Worm (Caenorhabditis elegans) whole organism, midembryonic: ENCODE measurements around the gene F27E5.7.
A peak's percentile ranks its signal among the peaks of the same experiment; 100 is the strongest.

Source experiments
- T22C8.4 ChIP-seq: fragments of 200-800 bp; sonication (Bioruptor generic); IDR thresholded peaks from 2 replicates; pipeline ENCODE4 v1.3.6; 2022; ENCODE audit warnings: missing genetic modification characterization, missing compliant biosample characterization
- cog-1 ChIP-seq: sonication (generic microtip); optimal IDR thresholded peaks from 2 replicates; lab custom pipeline; 2016; ENCODE audit warnings: missing genetic modification characterization, missing compliant biosample characterization
- flt-1 ChIP-seq: fragments of 200-800 bp; sonication (Bioruptor generic); IDR thresholded peaks from 2 replicates; pipeline ENCODE4 v1.3.6; 2022; ENCODE audit warnings: missing genetic modification characterization, missing compliant biosample characterization
- klf-2 ChIP-seq: fragments of 200-800 bp; sonication (Bioruptor generic); conservative IDR thresholded peaks from 2 replicates; pipeline ENCODE4 v1.3.6; 2022; ENCODE audit warnings: missing genetic modification reagents, missing genetic modification characterization, missing compliant biosample characterization
- med-1 ChIP-seq: sonication (generic microtip); optimal IDR thresholded peaks from 2 replicates; lab custom pipeline; 2017; ENCODE audit warnings: missing genetic modification characterization, mild to moderate bottlenecking, missing compliant biosample characterization, antibody characterized with exemption, missing genetic modification reagents; ENCODE audit not compliant: insufficient read depth
- ref-1 ChIP-seq: fragments of 200-800 bp; sonication (Bioruptor generic); conservative IDR thresholded peaks from 2 replicates; pipeline ENCODE4 v1.3.6; 2022; ENCODE audit warnings: missing genetic modification reagents, missing genetic modification characterization, missing compliant biosample characterization
- tab-1 ChIP-seq: fragments of 200-800 bp; sonication (Bioruptor generic); IDR thresholded peaks from 2 replicates; pipeline ENCODE4 v1.3.6; 2022; ENCODE audit warnings: missing genetic modification characterization, missing compliant biosample characterization
- ztf-23 ChIP-seq: fragments of 200-800 bp; sonication (Bioruptor generic); IDR thresholded peaks from 2 replicates; pipeline ENCODE4 v1.3.6; 2022; ENCODE audit warnings: missing genetic modification reagents, missing genetic modification characterization, missing compliant biosample characterization
- ztf-29 ChIP-seq: fragments of 200-800 bp; sonication (Bioruptor generic); IDR thresholded peaks from 2 replicates; pipeline ENCODE4 v1.3.6; 2022; ENCODE audit warnings: missing genetic modification reagents, missing genetic modification characterization, missing compliant biosample characterization

F27E5.7 gene

ce11 chrII:10122465-10122864, at the start of gene F27E5.7:
Gene F27E5.7 (plus strand): TSS chrII:10122765.
- TF ChIP-seq ref-1 (GFP tag; lab: Robert Waterston, UW) (no peak), tab-1 (no peak), klf-2 (GFP tag; lab: Robert Waterston, UW) (no peak), flt-1 (GFP tag; lab: Robert Waterston, UW) (no peak), cog-1 (tag; lab: Kevin White, UChicago) (no peak), ztf-29 (GFP tag; lab: Robert Waterston, UW) (no peak), T22C8.4 (GFP tag; lab: Robert Waterston, UW) (no peak), med-1 (GFP tag; lab: Kevin White, UChicago) (no peak), ztf-23 (GFP tag; lab: Robert Waterston, UW) (no peak)

DNA sequence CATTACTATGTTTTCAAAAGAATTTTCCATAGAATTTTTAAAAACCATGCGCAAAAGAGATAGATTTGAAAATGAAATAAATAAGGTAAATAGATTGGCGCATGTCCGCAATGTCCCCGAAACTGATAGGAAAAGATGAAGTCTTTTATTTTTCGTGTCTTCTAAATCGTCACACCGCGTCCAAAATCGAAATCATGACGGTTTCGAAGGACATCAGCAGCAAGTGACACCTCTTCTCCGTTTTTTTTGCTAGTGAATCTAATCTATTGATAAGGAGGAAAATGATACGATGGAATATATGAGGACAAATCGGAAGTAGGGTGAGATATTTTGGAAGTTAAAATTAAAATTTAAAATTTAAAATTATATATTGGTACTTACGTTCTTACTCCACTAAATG, 48.6 kb upstream of the F27E5.7 start:
- TF ChIP-seq ztf-29 (GFP tag; lab: Robert Waterston, UW) = no peak
- no peak for TF ChIP-seq klf-2 (GFP tag; lab: Robert Waterston, UW)
- TF ChIP-seq ref-1 (GFP tag; lab: Robert Waterston, UW) = no peak
- TF ChIP-seq tab-1 = no peak
- no peak for TF ChIP-seq cog-1 (tag; lab: Kevin White, UChicago)
- no peak for TF ChIP-seq T22C8.4 (GFP tag; lab: Robert Waterston, UW)

ce11 chrII:10075794-10076193, 46.8 kb upstream of the F27E5.7 start:
- TF ChIP-seq flt-1 (GFP tag; lab: Robert Waterston, UW) (peak; percentile 46; the same call in 1 of the 2 replicates), tab-1 (no peak)

DNA sequence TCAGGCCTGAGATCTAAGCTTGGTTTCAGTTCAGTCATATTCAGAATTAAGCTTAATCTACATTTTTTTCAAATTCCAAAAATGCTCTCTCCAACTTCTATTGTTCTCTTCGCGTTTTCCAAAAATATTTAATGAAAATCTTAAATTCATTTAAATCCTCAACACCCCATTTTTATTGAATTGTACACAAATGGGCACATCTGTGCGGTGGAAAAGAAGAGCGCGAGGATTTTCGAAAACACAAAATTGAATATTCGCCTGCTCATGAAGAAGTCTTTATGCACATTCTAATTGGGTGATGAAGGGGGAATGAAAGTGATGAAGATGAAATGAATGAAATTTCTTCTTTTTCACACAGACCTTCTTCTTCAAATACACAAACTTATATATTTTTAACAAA, 38.1 kb upstream of the F27E5.7 start:
- TF ChIP-seq T22C8.4 (GFP tag; lab: Robert Waterston, UW) (no peak), ref-1 (GFP tag; lab: Robert Waterston, UW) (no peak), flt-1 (GFP tag; lab: Robert Waterston, UW) (no peak), ztf-29 (GFP tag; lab: Robert Waterston, UW) (no peak), med-1 (GFP tag; lab: Kevin White, UChicago) (no peak), ztf-23 (GFP tag; lab: Robert Waterston, UW) (no peak), tab-1 (no peak), klf-2 (GFP tag; lab: Robert Waterston, UW) (no peak), cog-1 (tag; lab: Kevin White, UChicago) (no peak)

DNA sequence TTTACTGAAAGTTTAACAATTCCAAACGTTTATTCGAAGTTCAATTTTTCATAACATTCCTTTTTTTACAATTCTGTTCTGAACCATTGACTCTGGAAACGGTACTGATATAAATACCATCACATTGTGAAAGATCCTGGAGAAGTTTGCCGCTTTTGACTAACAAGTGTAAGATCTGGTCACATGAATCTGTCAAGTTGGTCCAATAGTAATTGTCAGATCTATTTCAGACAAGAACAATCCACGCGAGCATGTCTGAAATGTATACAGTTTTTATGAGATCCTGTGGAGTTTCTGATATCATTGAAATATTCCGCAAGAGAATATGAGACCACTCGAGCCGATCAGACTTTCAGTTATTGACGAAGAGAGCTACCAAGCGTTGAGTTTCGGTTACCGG, 29.4 kb upstream of the F27E5.7 start:
- TF ChIP-seq ztf-29 (GFP tag; lab: Robert Waterston, UW) (no peak), med-1 (GFP tag; lab: Kevin White, UChicago) (no peak), ref-1 (GFP tag; lab: Robert Waterston, UW) (no peak), tab-1 (no peak), T22C8.4 (GFP tag; lab: Robert Waterston, UW) (no peak), ztf-23 (GFP tag; lab: Robert Waterston, UW) (no peak), flt-1 (GFP tag; lab: Robert Waterston, UW) (no peak)

DNA sequence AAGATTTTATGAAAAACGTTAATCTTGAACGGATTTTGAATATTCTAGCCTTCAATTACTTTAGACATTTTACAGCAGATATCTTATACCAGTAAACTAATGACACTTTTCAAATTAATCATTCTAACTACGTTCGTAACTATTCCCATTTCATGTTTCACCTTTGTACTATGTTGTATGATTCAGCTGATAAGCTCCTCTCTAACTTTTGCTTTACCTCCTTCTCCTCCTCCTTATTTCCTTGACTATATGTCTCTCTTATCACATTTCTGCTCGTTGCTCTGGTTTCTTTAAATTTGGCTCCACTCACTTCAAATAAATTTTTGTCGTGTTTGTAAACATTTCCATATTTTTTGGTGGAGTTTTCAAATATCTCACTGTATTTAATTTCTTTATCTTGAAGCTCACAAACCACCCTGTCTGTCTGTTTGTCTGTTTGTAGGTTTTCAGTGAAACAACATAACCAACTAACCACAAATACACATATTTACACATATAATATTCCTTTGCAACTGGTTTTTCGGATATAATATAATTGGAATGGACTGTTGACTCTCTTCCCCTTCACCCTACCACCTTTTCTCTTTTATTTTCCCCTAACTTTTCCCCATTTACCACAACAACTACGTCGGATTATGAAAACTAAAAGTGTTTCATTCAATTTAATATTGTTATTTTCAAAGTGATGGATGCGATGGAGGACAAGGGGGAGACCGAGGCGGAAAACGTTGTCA, 28.2 kb upstream of the F27E5.7 start, which contains the start of gene lact-2:
lact-2 (plus strand) TSS at position 684 of the 734 bp plus-strand sequence.
- TF ChIP-seq T22C8.4 (GFP tag; lab: Robert Waterston, UW) (no peak), med-1 (GFP tag; lab: Kevin White, UChicago) (no peak), ref-1 (GFP tag; lab: Robert Waterston, UW) (no peak), klf-2 (GFP tag; lab: Robert Waterston, UW) (no peak), ztf-29 (GFP tag; lab: Robert Waterston, UW) (no peak)

DNA sequence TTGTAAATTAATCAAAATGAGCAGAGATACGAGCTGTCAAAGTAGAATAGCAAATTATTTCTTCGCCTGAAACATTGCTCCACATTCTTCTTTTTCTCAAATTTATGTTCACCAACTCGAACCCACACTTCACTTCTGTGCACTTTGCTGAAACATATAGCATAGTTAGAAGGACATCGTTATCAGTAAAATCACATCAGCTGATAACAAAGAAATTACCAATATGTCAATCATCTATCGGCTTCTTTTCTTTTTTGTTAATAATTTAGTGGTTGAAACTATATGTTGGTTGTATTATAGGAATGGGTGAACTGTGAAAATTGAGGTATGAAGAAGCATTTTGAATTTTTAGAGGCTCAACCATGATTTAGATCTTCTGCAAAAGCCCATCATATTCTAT, 27.3 kb upstream of the F27E5.7 start:
- TF ChIP-seq ref-1 (GFP tag; lab: Robert Waterston, UW) = no peak
- TF ChIP-seq tab-1 = no peak
- no peak for TF ChIP-seq ztf-23 (GFP tag; lab: Robert Waterston, UW)
- no peak for TF ChIP-seq med-1 (GFP tag; lab: Kevin White, UChicago)
- TF ChIP-seq ztf-29 (GFP tag; lab: Robert Waterston, UW) = no peak
- no peak for TF ChIP-seq cog-1 (tag; lab: Kevin White, UChicago)
- no peak for TF ChIP-seq klf-2 (GFP tag; lab: Robert Waterston, UW)
- no peak for TF ChIP-seq flt-1 (GFP tag; lab: Robert Waterston, UW)
- no peak for TF ChIP-seq T22C8.4 (GFP tag; lab: Robert Waterston, UW)

ce11 chrII:10098428-10098827, 24.1 kb upstream of the F27E5.7 start:
- TF ChIP-seq cog-1 (tag; lab: Kevin White, UChicago) (no peak), ztf-29 (GFP tag; lab: Robert Waterston, UW) (no peak), tab-1 (no peak), med-1 (GFP tag; lab: Kevin White, UChicago) (no peak), ref-1 (GFP tag; lab: Robert Waterston, UW) (no peak), flt-1 (GFP tag; lab: Robert Waterston, UW) (no peak), T22C8.4 (GFP tag; lab: Robert Waterston, UW) (no peak), klf-2 (GFP tag; lab: Robert Waterston, UW) (no peak), ztf-23 (GFP tag; lab: Robert Waterston, UW) (no peak)

- TF ChIP-seq ztf-29 (GFP tag; lab: Robert Waterston, UW) (no peak), ztf-23 (GFP tag; lab: Robert Waterston, UW) (no peak), med-1 (GFP tag; lab: Kevin White, UChicago) (no peak), klf-2 (GFP tag; lab: Robert Waterston, UW) (no peak), tab-1 (no peak), cog-1 (tag; lab: Kevin White, UChicago) (no peak), ref-1 (GFP tag; lab: Robert Waterston, UW) (no peak), T22C8.4 (GFP tag; lab: Robert Waterston, UW) (no peak), flt-1 (GFP tag; lab: Robert Waterston, UW) (no peak)
These were observed 23.5 kb upstream of the F27E5.7 start for ce11 chrII:10099072-10099471.
